Fruit fly (Drosophila melanogaster) whole organism, embryonic: ENCODE data around the gene CG13891.
A peak's percentile ranks its signal among the peaks of the same experiment; 100 is the strongest.

Experiments
- Atf-2 ChIP-seq: fragments of 200-800 bp; sonication (Bioruptor generic); optimal IDR thresholded peaks from 2 replicates; lab custom pipeline; 2016; ENCODE audit warnings: missing biosample characterization, missing genetic modification characterization
- Blimp-1 ChIP-seq: fragments of 200-800 bp; sonication (Bioruptor generic); optimal IDR thresholded peaks from 3 replicates; lab custom pipeline; 2018; ENCODE audit warnings: missing biosample characterization, missing genetic modification characterization, mild to moderate bottlenecking, moderate library complexity, missing genetic modification reagents
- CG10654 ChIP-seq: fragments of 200-800 bp; sonication (Bioruptor generic); optimal IDR thresholded peaks from 2 replicates; lab custom pipeline; 2016; ENCODE audit warnings: missing biosample characterization, missing genetic modification characterization
- CG10979 ChIP-seq: fragments of 200-800 bp; sonication (Bioruptor generic); optimal IDR thresholded peaks from 2 replicates; lab custom pipeline; 2018; ENCODE audit warnings: missing biosample characterization, mild to moderate bottlenecking, missing genetic modification characterization, moderate library complexity
- CG11504 ChIP-seq: fragments of 200-800 bp; sonication (Bioruptor generic); optimal IDR thresholded peaks from 3 replicates; lab custom pipeline; 2019; ENCODE audit warnings: missing biosample characterization, mild to moderate bottlenecking, missing genetic modification characterization, moderate library complexity
- CG15269 ChIP-seq: fragments of 200-800 bp; sonication (Bioruptor generic); optimal IDR thresholded peaks from 2 replicates; lab custom pipeline; 2018; ENCODE audit warnings: missing biosample characterization, mild to moderate bottlenecking, missing genetic modification characterization, moderate library complexity
- CG17328 ChIP-seq: fragments of 200-800 bp; sonication (Bioruptor generic); IDR thresholded peaks from 2 replicates; pipeline ENCODE4 v1.3.6; 2022; ENCODE audit warnings: missing biosample characterization, missing genetic modification characterization
- CG17829 ChIP-seq: fragments of 200-800 bp; optimal IDR thresholded peaks from 2 replicates; lab custom pipeline; 2019; ENCODE audit warnings: missing biosample characterization, mild to moderate bottlenecking, missing genetic modification characterization, moderate library complexity
- CG18262 ChIP-seq: fragments of 200-800 bp; optimal IDR thresholded peaks from 3 replicates; lab custom pipeline; 2019; ENCODE audit warnings: missing biosample characterization, mild to moderate bottlenecking, missing genetic modification characterization, moderate library complexity
- CG2712 ChIP-seq: fragments of 200-800 bp; optimal IDR thresholded peaks from 3 replicates; lab custom pipeline; 2019; ENCODE audit warnings: missing biosample characterization, mild to moderate bottlenecking, missing genetic modification characterization, moderate library complexity
- CG5180 ChIP-seq: fragments of 200-800 bp; sonication (Bioruptor generic); optimal IDR thresholded peaks from 3 replicates; lab custom pipeline; 2017; ENCODE audit warnings: missing biosample characterization, missing genetic modification characterization, mild to moderate bottlenecking, moderate library complexity, missing genetic modification reagents
- CG8388 ChIP-seq: fragments of 200-800 bp; sonication (Bioruptor generic); optimal IDR thresholded peaks from 2 replicates; lab custom pipeline; 2019; ENCODE audit warnings: missing biosample characterization, mild to moderate bottlenecking, missing genetic modification characterization, moderate library complexity
- CoRest ChIP-seq: fragments of 200-800 bp; sonication (Bioruptor generic); optimal IDR thresholded peaks from 3 replicates; lab custom pipeline; 2018; ENCODE audit warnings: missing biosample characterization, mild to moderate bottlenecking, missing genetic modification characterization, moderate library complexity
- D ChIP-seq, 2 experiments: fragments of 200-800 bp in 1 of 2; fragments of >200 bp in 1 of 2; sonication (Bioruptor generic) in 1 of 2; optimal IDR thresholded peaks; 2 replicates in 1 of 2; 3 replicates in 1 of 2; lab custom pipeline; 2017; ENCODE audit warnings: mild to moderate bottlenecking in 1 of 2, missing biosample characterization in 1 of 2, missing genetic modification characterization in 1 of 2, missing genetic modification reagents in 1 of 2
- D19A ChIP-seq: fragments of 200-800 bp; optimal IDR thresholded peaks from 3 replicates; lab custom pipeline; 2019; ENCODE audit warnings: missing biosample characterization, mild to moderate bottlenecking, missing genetic modification characterization, moderate library complexity
- E2f2 ChIP-seq: fragments of 200-800 bp; sonication (Bioruptor generic); IDR thresholded peaks from 2 replicates; pipeline ENCODE4 v1.3.6; 2022; ENCODE audit warnings: missing biosample characterization, missing genetic modification characterization
- H15 ChIP-seq: fragments of 200-800 bp; sonication (Bioruptor generic); IDR thresholded peaks from 3 replicates; pipeline ENCODE4 v1.3.6; 2022; ENCODE audit warnings: missing biosample characterization, missing genetic modification characterization
- Hey ChIP-seq: fragments of 200-800 bp; sonication (Bioruptor generic); optimal IDR thresholded peaks from 3 replicates; lab custom pipeline; 2018; ENCODE audit warnings: missing biosample characterization, mild to moderate bottlenecking, missing genetic modification characterization
- Hr51 ChIP-seq, 2 experiments: fragments of 200-800 bp; sonication (Bioruptor generic); optimal IDR thresholded peaks; 2 replicates in 1 of 2; 3 replicates in 1 of 2; lab custom pipeline; 2016 to 2018; ENCODE audit warnings: missing biosample characterization in 2 of 2, missing genetic modification characterization in 2 of 2, mild to moderate bottlenecking in 1 of 2, moderate library complexity in 1 of 2
- Lim3 ChIP-seq: fragments of 200-800 bp; sonication (Bioruptor generic); IDR thresholded peaks from 2 replicates; pipeline ENCODE4 v1.3.6; 2022; ENCODE audit warnings: missing biosample characterization, missing genetic modification characterization
- Med ChIP-seq: fragments of 200-800 bp; sonication (Bioruptor generic); peaks from one replicate; lab custom pipeline; 2016; ENCODE audit warnings: missing biosample characterization, missing genetic modification characterization, mild to moderate bottlenecking, inconsistent platforms, moderate library complexity
- Meics ChIP-seq: fragments of 200-800 bp; sonication (Bioruptor generic); optimal IDR thresholded peaks from 2 replicates; lab custom pipeline; 2017; ENCODE audit warnings: missing biosample characterization, mild to moderate bottlenecking, missing genetic modification characterization
- Nf-YB ChIP-seq: fragments of 200-800 bp; sonication (Bioruptor generic); optimal IDR thresholded peaks from 3 replicates; lab custom pipeline; 2019; ENCODE audit warnings: missing biosample characterization, mild to moderate bottlenecking, missing genetic modification characterization, moderate library complexity
- Poxn ChIP-seq: fragments of 200-800 bp; sonication (Bioruptor generic); IDR thresholded peaks from 2 replicates; pipeline ENCODE4 v1.3.6; 2022; ENCODE audit warnings: missing biosample characterization, missing genetic modification characterization
- Ptx1 ChIP-seq: fragments of 200-800 bp; sonication (Bioruptor generic); IDR thresholded peaks from 2 replicates; pipeline ENCODE4 v1.3.6; 2022; ENCODE audit warnings: missing biosample characterization, missing genetic modification characterization
- Sox102F ChIP-seq: fragments of 200-800 bp; sonication (Bioruptor generic); optimal IDR thresholded peaks from 2 replicates; lab custom pipeline; 2018; ENCODE audit warnings: missing biosample characterization, mild to moderate bottlenecking, missing genetic modification characterization, moderate library complexity
- Trl ChIP-seq, 3 experiments: fragments of >200 bp in 2 of 3; fragments of 200-800 bp in 1 of 3; sonication (Bioruptor generic) in 1 of 3; optimal IDR thresholded peaks; 2 replicates in 1 of 3; 3 replicates in 2 of 3; lab custom pipeline; 2016 to 2017; ENCODE audit warnings: missing biosample characterization in 1 of 3, missing genetic modification characterization in 1 of 3
- Xrp1 ChIP-seq: fragments of 200-800 bp; sonication (Bioruptor generic); IDR thresholded peaks from 2 replicates; pipeline ENCODE4 v1.3.6; 2022; ENCODE audit warnings: missing biosample characterization, missing genetic modification characterization
- ase ChIP-seq: fragments of 200-800 bp; sonication (Bioruptor generic); IDR thresholded peaks from 3 replicates; pipeline ENCODE4 v1.3.6; 2022; ENCODE audit warnings: missing biosample characterization, missing genetic modification characterization
- cg ChIP-seq: fragments of 200-800 bp; sonication (Bioruptor generic); optimal IDR thresholded peaks from 3 replicates; lab custom pipeline; 2019; ENCODE audit warnings: missing biosample characterization, mild to moderate bottlenecking, missing genetic modification characterization, moderate library complexity
- disco-r ChIP-seq: fragments of 200-800 bp; sonication (Bioruptor generic); optimal IDR thresholded peaks from 2 replicates; lab custom pipeline; 2016; ENCODE audit warnings: missing biosample characterization, missing genetic modification characterization
- dmrt11E ChIP-seq: fragments of 200-800 bp; sonication (Bioruptor generic); optimal IDR thresholded peaks from 3 replicates; lab custom pipeline; 2018; ENCODE audit warnings: missing biosample characterization, mild to moderate bottlenecking, missing genetic modification characterization, moderate library complexity
- fd96Cb ChIP-seq: fragments of 200-800 bp; sonication (Bioruptor generic); optimal IDR thresholded peaks from 2 replicates; lab custom pipeline; 2018; ENCODE audit warnings: missing biosample characterization, mild to moderate bottlenecking, missing genetic modification characterization, moderate library complexity
- kni ChIP-seq: fragments of 200-800 bp; sonication (Bioruptor generic); optimal IDR thresholded peaks from 3 replicates; lab custom pipeline; 2017; ENCODE audit warnings: mild to moderate bottlenecking, missing biosample characterization, missing genetic modification reagents, missing genetic modification characterization
- knrl ChIP-seq: fragments of 200-800 bp; sonication (Bioruptor generic); IDR thresholded peaks from 3 replicates; pipeline ENCODE4 v1.3.6; 2022; ENCODE audit warnings: missing biosample characterization, missing genetic modification characterization; ENCODE audit not compliant: partially characterized antibody
- lmd ChIP-seq: fragments of 200-800 bp; sonication (Bioruptor generic); IDR thresholded peaks from 2 replicates; pipeline ENCODE4 v1.3.6; 2022; ENCODE audit warnings: missing biosample characterization, missing genetic modification characterization
- lola ChIP-seq, 3 experiments: fragments of >200 bp in 2 of 3; fragments of 200-800 bp in 1 of 3; sonication (Bioruptor generic) in 1 of 3; optimal IDR thresholded peaks; 2 replicates each; lab custom pipeline; 2017 to 2019; ENCODE audit warnings: missing biosample characterization in 3 of 3, missing genetic modification characterization in 3 of 3, mild to moderate bottlenecking in 1 of 3, moderate library complexity in 1 of 3
- nom ChIP-seq: fragments of 200-800 bp; sonication (Bioruptor generic); optimal IDR thresholded peaks from 2 replicates; lab custom pipeline; 2017; ENCODE audit warnings: missing biosample characterization, missing genetic modification characterization, mild to moderate bottlenecking, moderate library complexity, missing genetic modification reagents
- row ChIP-seq: fragments of 200-800 bp; sonication (Bioruptor generic); IDR thresholded peaks from 3 replicates; pipeline ENCODE4 v1.3.6; 2022; ENCODE audit warnings: missing biosample characterization, missing genetic modification characterization
- seq ChIP-seq: fragments of 200-800 bp; sonication (Bioruptor generic); IDR thresholded peaks from 2 replicates; pipeline ENCODE4 v1.3.6; 2022; ENCODE audit warnings: missing biosample characterization, missing genetic modification characterization
- trem ChIP-seq: fragments of 200-800 bp; optimal IDR thresholded peaks from 3 replicates; lab custom pipeline; 2019; ENCODE audit warnings: missing biosample characterization, mild to moderate bottlenecking, missing genetic modification characterization, moderate library complexity
- yki ChIP-seq: fragments of >200 bp; optimal IDR thresholded peaks from 3 replicates; lab custom pipeline; 2018

CG13891 gene

DNA sequence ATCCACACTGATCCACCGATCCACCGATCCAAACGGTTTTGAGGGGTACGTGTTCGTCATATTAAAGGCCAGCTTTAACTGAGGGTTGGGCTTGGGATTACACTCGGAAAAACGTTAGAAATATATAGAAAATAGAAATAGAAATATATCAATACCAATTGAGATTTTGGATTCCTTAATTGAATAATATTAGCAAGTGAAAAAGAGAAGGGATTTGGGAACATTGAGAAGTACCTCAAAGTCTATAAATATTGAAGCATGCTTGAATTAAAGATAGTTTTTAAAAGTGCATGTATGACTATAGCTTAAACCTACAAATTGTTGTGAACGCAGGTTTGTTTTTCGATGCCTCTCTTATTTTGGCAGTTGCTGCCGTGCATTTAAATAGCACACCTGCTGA, 38.5 kb downstream of the CG13891 start (continued):
- no peak for TF ChIP-seq D (optimal IDR thresholded peaks at IDR 0.05; lab: Kevin White, UChicago)
- no peak for TF ChIP-seq D (GFP tag; optimal IDR thresholded peaks at IDR 0.05; lab: Kevin White, UChicago)
- peak; percentile 45 for TF ChIP-seq CG10979 (tag; lab: Kevin White, UChicago)
- peak; percentile 60 for TF ChIP-seq CG11504
- peak; percentile 6 for TF ChIP-seq trem (tag; lab: Kevin White, UChicago)
- peak in 1 of 3 experiments; percentile 46 for TF ChIP-seq lola (GFP tag; optimal IDR thresholded peaks at IDR 0.05; lab: Kevin White, UChicago)
- TF ChIP-seq seq (GFP tag; lab: Robert Waterston, UW) = no peak
- peak; percentile 50 for TF ChIP-seq CG2712 (tag; lab: Kevin White, UChicago)
- TF ChIP-seq disco-r (GFP tag; lab: Kevin White, UChicago) = no peak
- peak; percentile 24 for TF ChIP-seq kni (GFP tag; lab: Kevin White, UChicago)
- peak; percentile 47 for TF ChIP-seq CG15269 (tag; lab: Kevin White, UChicago)
- 0 out of 2 replicates have a peak, but pooled peaks have one; percentile 13 for TF ChIP-seq lmd (GFP tag; lab: Robert Waterston, UW)
- peak; percentile 30 for TF ChIP-seq D19A (tag; lab: Kevin White, UChicago)
- TF ChIP-seq CG8388 (GFP tag; lab: Kevin White, UChicago) = peak; percentile 5
- no peak for TF ChIP-seq H15 (GFP tag; lab: Robert Waterston, UW)
- peak in 1 of 2 experiments; percentile 20 for TF ChIP-seq Hr51 (GFP tag; optimal IDR thresholded peaks at IDR 0.05; lab: Kevin White, UChicago)
- TF ChIP-seq Blimp-1 = peak; percentile 16
- no peak for TF ChIP-seq knrl (GFP tag; lab: Robert Waterston, UW)
- peak; percentile 47 for TF ChIP-seq Sox102F (GFP tag; lab: Kevin White, UChicago)
- peak; percentile 28; the same call in 1 of the 3 replicates for TF ChIP-seq row
- peak; percentile 27; the same call in 1 of the 2 replicates for TF ChIP-seq Ptx1 (GFP tag; lab: Robert Waterston, UW)
- TF ChIP-seq Med (GFP tag; lab: Kevin White, UChicago) = peak; percentile 36
- TF ChIP-seq CoRest = peak; percentile 30
- peak; percentile 9 for TF ChIP-seq CG17829 (tag; lab: Kevin White, UChicago)
- TF ChIP-seq CG18262 = peak; percentile 40
- TF ChIP-seq Meics (GFP tag; lab: Kevin White, UChicago) = peak; percentile 7
- no peak for TF ChIP-seq Hey (tag; lab: Kevin White, UChicago)
- peak; percentile 25 for TF ChIP-seq fd96Cb
- TF ChIP-seq dmrt11E (tag; lab: Kevin White, UChicago) = peak; percentile 40
- 0 out of 2 replicates have a peak, but pooled peaks have one; percentile 35 for TF ChIP-seq CG17328 (GFP tag; lab: Robert Waterston, UW)

DNA sequence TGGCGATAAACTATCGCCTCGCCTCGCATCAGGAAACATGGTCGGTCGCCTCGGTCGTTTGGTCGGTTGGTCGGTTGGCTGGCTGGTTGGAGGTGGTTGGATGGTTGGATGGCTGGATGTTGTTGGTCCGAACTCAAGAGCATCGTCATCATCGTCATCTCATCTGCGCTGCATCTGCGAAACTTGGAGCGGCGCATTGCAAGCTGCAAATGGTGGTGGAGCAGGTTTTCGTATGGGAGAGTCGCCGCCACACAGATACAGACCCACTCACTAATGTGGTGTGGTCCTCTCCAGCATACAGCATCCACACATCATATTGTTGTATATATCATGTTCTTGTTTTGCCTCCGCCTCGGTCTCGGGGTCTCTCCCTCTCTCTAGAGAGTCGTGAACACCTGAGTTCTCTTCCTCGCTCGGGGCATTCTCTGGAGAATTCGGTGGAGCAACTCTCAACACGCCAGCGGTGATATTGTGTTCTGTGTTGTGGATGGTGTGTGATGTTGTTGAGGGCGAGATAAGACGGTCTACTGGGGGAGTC, 41.0 kb downstream of the CG13891 start, which contains the start of gene trh:
TSS of gene trh (minus strand) at position 12 of the 538 bp plus-strand sequence.
- TF ChIP-seq E2f2 (GFP tag; lab: Robert Waterston, UW) (no peak), Nf-YB (GFP tag; lab: Kevin White, UChicago) (peak; percentile 22), knrl (GFP tag; lab: Robert Waterston, UW) (0 out of 3 replicates have a peak, but pooled peaks have one; percentile 5), Poxn (GFP tag; lab: Robert Waterston, UW) (no peak), Xrp1 (no peak), Trl (optimal IDR thresholded peaks at IDR 0.05; lab: Kevin White, UChicago) (peak in 1 of 2 experiments; percentile 64), Trl (GFP tag; optimal IDR thresholded peaks at IDR 0.05; lab: Kevin White, UChicago) (no peak), ase (GFP tag; lab: Robert Waterston, UW) (no peak), Lim3 (GFP tag; lab: Robert Waterston, UW) (no peak), cg (peak; percentile 42), yki (lab: Kevin White, UChicago) (no peak), CG10654 (no peak), nom (GFP tag; lab: Kevin White, UChicago) (peak; percentile 63), Atf-2 (GFP tag; lab: Kevin White, UChicago) (no peak), CG5180 (GFP tag; lab: Kevin White, UChicago) (peak; percentile 79)
